Fruit fly (Drosophila melanogaster): Measurements from ENCODE around the gene CG11843.

The CG11843 gene

DNA sequence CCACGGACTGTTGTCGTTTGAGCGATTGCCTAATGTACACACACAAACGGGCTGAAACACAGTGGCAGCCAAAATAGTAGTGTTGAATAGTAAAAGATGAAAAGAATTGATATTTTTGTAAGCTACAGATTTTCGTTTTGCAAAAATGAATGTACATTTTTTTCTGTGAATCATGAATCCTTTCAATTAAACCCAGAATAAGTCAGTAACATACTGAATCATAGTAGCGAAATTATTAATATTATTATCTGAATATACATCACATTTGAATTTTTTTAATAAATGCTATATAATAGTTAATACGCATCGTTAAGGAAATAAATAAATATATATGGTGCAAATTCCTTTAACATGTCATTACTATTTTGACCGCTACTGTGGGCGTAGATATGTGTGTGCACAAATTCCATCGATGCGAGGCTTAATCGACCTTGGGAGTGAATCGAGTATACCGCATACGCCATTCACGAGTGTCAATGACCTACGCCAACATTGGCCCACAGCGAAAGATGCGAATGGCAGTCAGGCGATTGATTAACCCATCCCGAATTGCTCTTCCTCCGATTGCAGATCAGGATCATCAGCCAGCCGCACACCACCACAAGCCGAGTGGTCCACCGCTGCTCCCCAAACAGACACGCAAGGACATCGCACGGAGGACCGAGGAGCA is 13.5 kb upstream of the CG11843 start:
- no peak for TF ChIP-seq HLH106 (tag; optimal IDR thresholded peaks at IDR 0.05)
- TF ChIP-seq sv (GFP tag; optimal IDR thresholded peaks at IDR 0.05), result peak; percentile 41
- TF ChIP-seq OdsH (GFP tag; optimal IDR thresholded peaks at IDR 0.05), result peak; percentile 13
- peak; percentile 34 for TF ChIP-seq psq (GFP tag; optimal IDR thresholded peaks at IDR 0.05)

- TF ChIP-seq sage (GFP tag; optimal IDR thresholded peaks at IDR 0.05), result peak; percentile 36
- no peak for TF ChIP-seq Hnf4 (GFP tag; optimal IDR thresholded peaks at IDR 0.05)
These were observed 5.0 kb upstream of the CG11843 start, which contains the start of gene CG11837 for dm6 chr3R:29049055-29049722. TSS of gene CG11837 (plus strand) at chr3R:29049493.

dm6 chr3R:29050756-29051155 is 3.4 kb upstream of the CG11843 start, which contains the start of gene CG11841:
TSS of gene CG11841 (plus strand) at chr3R:29051056.
- TF ChIP-seq Rel (GFP tag; optimal IDR thresholded peaks at IDR 0.05), result no peak
- no peak for TF ChIP-seq Rel (tag; optimal IDR thresholded peaks at IDR 0.05)
- no peak for TF ChIP-seq Hnf4 (GFP tag; optimal IDR thresholded peaks at IDR 0.05)
- TF ChIP-seq sv (GFP tag; optimal IDR thresholded peaks at IDR 0.05), result no peak
- TF ChIP-seq Mio (GFP tag; optimal IDR thresholded peaks at IDR 0.05), result no peak
- TF ChIP-seq dl (GFP tag; optimal IDR thresholded peaks at IDR 0.05; ENCODE audit: insufficient read depth in 1 of 2, partially characterized antibody in 2 of 2), result no peak
- no peak for TF ChIP-seq CG32264 (GFP tag; optimal IDR thresholded peaks at IDR 0.05)
- TF ChIP-seq pan (optimal IDR thresholded peaks at IDR 0.05), result no peak

dm6 chr3R:29052380-29052779 is 1.8 kb upstream of the CG11843 start, which contains the start of gene CG11842:
TSS of gene CG11842 (plus strand) at chr3R:29052680.
- TF ChIP-seq sage (GFP tag; optimal IDR thresholded peaks at IDR 0.05), result no peak
- no peak for TF ChIP-seq Mio (GFP tag; optimal IDR thresholded peaks at IDR 0.05)
- TF ChIP-seq jim (GFP tag; optimal IDR thresholded peaks at IDR 0.05), result no peak
- TF ChIP-seq Hnf4 (GFP tag; optimal IDR thresholded peaks at IDR 0.05), result no peak
- no peak for TF ChIP-seq dmrt93B (GFP tag; optimal IDR thresholded peaks at IDR 0.05)
- no peak for TF ChIP-seq brk (GFP tag; optimal IDR thresholded peaks at IDR 0.05)
- TF ChIP-seq Hr78 (GFP tag; optimal IDR thresholded peaks at IDR 0.05), result no peak
- no peak for TF ChIP-seq CG9705 (GFP tag; optimal IDR thresholded peaks at IDR 0.05)
- TF ChIP-seq usp (GFP tag; optimal IDR thresholded peaks at IDR 0.05), result no peak
- no peak for TF ChIP-seq GATAd (GFP tag; optimal IDR thresholded peaks at IDR 0.05)
- TF ChIP-seq Dfd (GFP tag; optimal IDR thresholded peaks at IDR 0.05), result no peak
- no peak for TF ChIP-seq lola (GFP tag; optimal IDR thresholded peaks at IDR 0.05)
- TF ChIP-seq Hr83 (GFP tag; optimal IDR thresholded peaks at IDR 0.05; ENCODE audit: poor library complexity, severe bottlenecking), result no peak
- TF ChIP-seq sv (GFP tag; optimal IDR thresholded peaks at IDR 0.05), result no peak
- TF ChIP-seq OdsH (GFP tag; optimal IDR thresholded peaks at IDR 0.05), result no peak
- no peak for TF ChIP-seq br (GFP tag; optimal IDR thresholded peaks at IDR 0.05)
- no peak for TF ChIP-seq woc (GFP tag; optimal IDR thresholded peaks at IDR 0.05)

- TF ChIP-seq Hnf4 (GFP tag; optimal IDR thresholded peaks at IDR 0.05), result no peak
- no peak for TF ChIP-seq Dfd (GFP tag; optimal IDR thresholded peaks at IDR 0.05)
- TF ChIP-seq CG32264 (GFP tag; optimal IDR thresholded peaks at IDR 0.05), result no peak
- no peak for TF ChIP-seq dl (GFP tag; optimal IDR thresholded peaks at IDR 0.05; ENCODE audit: insufficient read depth in 1 of 2, partially characterized antibody in 2 of 2)
- TF ChIP-seq dmrt93B (GFP tag; optimal IDR thresholded peaks at IDR 0.05), result no peak
- no peak for TF ChIP-seq Abd-B (GFP tag; optimal IDR thresholded peaks at IDR 0.05)
- peak; percentile 72 for TF ChIP-seq Vsx2 (GFP tag; optimal IDR thresholded peaks at IDR 0.05; ENCODE audit: partially characterized antibody)
- no peak for TF ChIP-seq Myc (optimal IDR thresholded peaks at IDR 0.05)
- no peak for TF ChIP-seq Dif (GFP tag; optimal IDR thresholded peaks at IDR 0.05; ENCODE audit: partially characterized antibody)
- no peak for TF ChIP-seq sv (GFP tag; optimal IDR thresholded peaks at IDR 0.05)
- TF ChIP-seq dsf (GFP tag; optimal IDR thresholded peaks at IDR 0.05; ENCODE audit: borderline replicate concordance), result no peak
- TF ChIP-seq HLH106 (tag; optimal IDR thresholded peaks at IDR 0.05), result peak; percentile 18
- TF ChIP-seq Sp1 (GFP tag; optimal IDR thresholded peaks at IDR 0.05), result peak; percentile 63
- TF ChIP-seq Rel (GFP tag; optimal IDR thresholded peaks at IDR 0.05), result no peak
- no peak for TF ChIP-seq Rel (tag; optimal IDR thresholded peaks at IDR 0.05)
- TF ChIP-seq psq (GFP tag; optimal IDR thresholded peaks at IDR 0.05), result no peak
- no peak for TF ChIP-seq OdsH (GFP tag; optimal IDR thresholded peaks at IDR 0.05)
- TF ChIP-seq Hr83 (GFP tag; optimal IDR thresholded peaks at IDR 0.05; ENCODE audit: poor library complexity, severe bottlenecking), result no peak
- no peak for TF ChIP-seq pan (optimal IDR thresholded peaks at IDR 0.05)
These were observed 1.6 kb downstream of the CG11843 start, which contains the start of gene Sirt7 for dm6 chr3R:29055710-29056109. TSS of gene Sirt7 (plus strand) at chr3R:29055927.

Data from whole organism, wandering third instar larva.